Fruit fly (Drosophila melanogaster): ENCODE results near the gene Tsp66E.

Tsp66E gene

DNA sequence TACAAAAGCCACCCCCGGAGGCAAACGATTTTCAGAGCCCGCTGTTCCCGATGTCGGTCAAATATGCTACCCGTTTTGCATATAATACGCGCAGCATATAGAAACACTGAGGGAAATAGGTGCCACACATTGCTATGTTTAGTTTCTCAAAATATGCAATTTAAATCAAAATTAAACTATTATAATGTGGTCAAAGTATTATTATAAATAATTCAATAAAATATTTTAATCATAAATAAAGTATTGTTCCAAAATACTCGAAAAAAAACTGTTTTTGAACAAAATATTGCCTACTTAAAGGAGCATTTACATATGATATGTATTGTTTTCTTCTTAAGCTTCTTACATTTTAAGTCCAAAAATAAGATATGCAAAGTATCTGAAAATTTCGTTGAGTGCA, 38.7 kb downstream of the Tsp66E start (continued):
- TF ChIP-seq TFAM (GFP tag; optimal IDR thresholded peaks at IDR 0.05) (no peak), Oli (tag; optimal IDR thresholded peaks at IDR 0.05) (peak; percentile 72), CG13424 (tag; optimal IDR thresholded peaks at IDR 0.05) (peak; percentile 71), CG10462 (GFP tag; optimal IDR thresholded peaks at IDR 0.05) (peak; percentile 25), ara (GFP tag; IDR thresholded peaks at IDR 0.05) (0 out of 2 replicates have a peak, but pooled peaks have one; percentile 28), ap (GFP tag; IDR thresholded peaks at IDR 0.05) (no peak), CG10209 (GFP tag; optimal IDR thresholded peaks at IDR 0.05) (peak; percentile 59), CG10267 (tag; optimal IDR thresholded peaks at IDR 0.05) (peak; percentile 22), prd (optimal IDR thresholded peaks at IDR 0.05) (no peak), prd (GFP tag; IDR thresholded peaks at IDR 0.05) (peak; percentile 37; the same call in 1 of the 3 replicates), CG6683 (GFP tag; optimal IDR thresholded peaks at IDR 0.05) (no peak), Xbp1 (GFP tag; optimal IDR thresholded peaks at IDR 0.05) (peak; percentile 31), HLH3B (GFP tag; IDR thresholded peaks at IDR 0.05) (peak; percentile 45; the same call in 1 of the 2 replicates), CG7963 (GFP tag; IDR thresholded peaks at IDR 0.05; ENCODE audit: partially characterized antibody) (no peak), Atf3 (GFP tag; optimal IDR thresholded peaks at IDR 0.05) (no peak), lmd (GFP tag; IDR thresholded peaks at IDR 0.05) (peak; percentile 28; the same call in 1 of the 2 replicates), Vsx1 (GFP tag; optimal IDR thresholded peaks at IDR 0.05) (no peak), stc (GFP tag; IDR thresholded peaks at IDR 0.05) (peak; percentile 41; the same call in 1 of the 2 replicates), CG6765 (GFP tag; optimal IDR thresholded peaks at IDR 0.05) (peak; percentile 6), pros (GFP tag; optimal IDR thresholded peaks at IDR 0.05) (no peak), CG8924 (tag; optimal IDR thresholded peaks at IDR 0.05) (peak; percentile 73), repo (GFP tag; optimal IDR thresholded peaks at IDR 0.05) (no peak), CG18619 (GFP tag; optimal IDR thresholded peaks at IDR 0.05) (peak; percentile 16), GATAe (GFP tag; conservative IDR thresholded peaks at IDR 0.05) (no peak), gsb-n (tag; optimal IDR thresholded peaks at IDR 0.05) (peak; percentile 31), CG12391 (tag; optimal IDR thresholded peaks at IDR 0.05) (peak; percentile 68), CG30020 (tag; optimal IDR thresholded peaks at IDR 0.05) (peak; percentile 2), org-1 (GFP tag; optimal IDR thresholded peaks at IDR 0.05) (no peak), sima (GFP tag; optimal IDR thresholded peaks at IDR 0.05) (no peak), Xrp1 (GFP tag; IDR thresholded peaks at IDR 0.05) (0 out of 2 replicates have a peak, but pooled peaks have one; percentile 18), CG17328 (GFP tag; IDR thresholded peaks at IDR 0.05) (no peak), luna (GFP tag; optimal IDR thresholded peaks at IDR 0.05) (no peak), NfI (GFP tag; optimal IDR thresholded peaks at IDR 0.05) (no peak), CG15269 (tag; optimal IDR thresholded peaks at IDR 0.05) (peak; percentile 70), CG13296 (GFP tag; optimal IDR thresholded peaks at IDR 0.05) (peak; percentile 50), tio (GFP tag; optimal IDR thresholded peaks at IDR 0.05) (peak; percentile 43), CG6254 (GFP tag; optimal IDR thresholded peaks at IDR 0.05) (peak; percentile 29), ERR (GFP tag; optimal IDR thresholded peaks at IDR 0.05) (no peak), dpn (GFP tag; optimal IDR thresholded peaks at IDR 0.05) (peak in 1 of 2 experiments; percentile 43), run (tag; optimal IDR thresholded peaks at IDR 0.05) (peak; percentile 5), zen (tag; optimal IDR thresholded peaks at IDR 0.05) (no peak), Taf1 (GFP tag; IDR thresholded peaks at IDR 0.05) (no peak), CG8359 (GFP tag; optimal IDR thresholded peaks at IDR 0.05; ENCODE audit: borderline replicate concordance) (peak; percentile 45), CG14014 (GFP tag; IDR thresholded peaks at IDR 0.05) (0 out of 2 replicates have a peak, but pooled peaks have one; percentile 26), CG14710 (tag; optimal IDR thresholded peaks at IDR 0.05) (peak; percentile 61), CG2120 (GFP tag; optimal IDR thresholded peaks at IDR 0.05) (no peak), E2f2 (GFP tag; IDR thresholded peaks at IDR 0.05) (peak; percentile 24; the same call in 1 of the 2 replicates), Max (GFP tag; optimal IDR thresholded peaks at IDR 0.05) (no peak), E2f1 (GFP tag; IDR thresholded peaks at IDR 0.05) (peak; percentile 58; the same call in 1 of the 2 replicates), Antp (GFP tag; optimal IDR thresholded peaks at IDR 0.05) (no peak), CG4424 (GFP tag; optimal IDR thresholded peaks at IDR 0.05) (peak; percentile 36)
